Worm (Caenorhabditis elegans): Measurements from ENCODE around the gene col-80.

col-80 gene

ce11 chrII:10704575-10705170 is 2.3 kb upstream of the col-80 start, which contains the start of gene col-39:
Gene col-39 (plus strand): TSS chrII:10704916.
- TF ChIP-seq alr-1 (tag; optimal IDR thresholded peaks at IDR 0.05) (no peak), nhr-77 (tag; optimal IDR thresholded peaks at IDR 0.05) (no peak), mdl-1 (tag; optimal IDR thresholded peaks at IDR 0.05) (no peak), blmp-1 (tag; optimal IDR thresholded peaks at IDR 0.05; ENCODE audit: insufficient read depth) (peak; percentile 51), ama-1 (optimal IDR thresholded peaks at IDR 0.05) (peak; percentile 41), unc-62 (GFP tag; optimal IDR thresholded peaks at IDR 0.05) (no peak), nhr-25 (tag; optimal IDR thresholded peaks at IDR 0.05) (peak; percentile 48)

DNA sequence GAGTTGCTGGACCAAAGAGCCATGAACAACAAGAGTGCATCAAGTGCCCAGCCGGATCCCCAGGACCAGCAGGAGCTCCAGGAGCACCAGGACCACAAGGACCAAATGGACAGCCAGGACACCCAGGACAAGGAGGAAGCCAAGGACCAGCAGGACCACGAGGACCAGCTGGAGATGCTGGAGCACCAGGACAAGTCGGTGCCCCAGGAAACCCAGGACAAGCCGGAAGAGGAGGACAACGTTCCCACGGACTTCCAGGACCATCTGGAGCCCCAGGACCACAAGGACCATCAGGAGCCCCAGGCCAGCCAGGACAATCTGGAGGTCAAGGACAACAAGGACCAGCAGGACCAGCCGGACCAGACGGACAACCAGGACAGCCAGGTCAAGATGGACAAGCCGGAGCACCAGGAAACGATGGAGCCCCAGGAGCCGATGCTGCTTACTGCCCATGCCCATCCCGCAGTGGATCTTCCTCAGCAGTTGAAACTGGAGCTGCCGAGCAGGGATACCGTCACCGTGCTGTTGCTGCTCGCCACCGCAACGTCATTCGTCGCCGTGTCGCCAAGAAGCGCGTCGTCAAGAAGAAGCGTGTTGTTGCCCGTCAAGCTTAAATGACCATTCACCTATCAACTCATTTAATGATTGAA is 1.5 kb upstream of the col-80 start:
- no peak for TF ChIP-seq lin-11 (tag; optimal IDR thresholded peaks at IDR 0.05)
- no peak for TF ChIP-seq nhr-129 (tag; optimal IDR thresholded peaks at IDR 0.05)
- no peak for TF ChIP-seq mdl-1 (tag; optimal IDR thresholded peaks at IDR 0.05)
- TF ChIP-seq sma-9 (GFP tag; optimal IDR thresholded peaks at IDR 0.05) = no peak
- no peak for TF ChIP-seq sma-9 (tag; optimal IDR thresholded peaks at IDR 0.05)
- TF ChIP-seq fos-1 (tag; optimal IDR thresholded peaks at IDR 0.05) = no peak

DNA sequence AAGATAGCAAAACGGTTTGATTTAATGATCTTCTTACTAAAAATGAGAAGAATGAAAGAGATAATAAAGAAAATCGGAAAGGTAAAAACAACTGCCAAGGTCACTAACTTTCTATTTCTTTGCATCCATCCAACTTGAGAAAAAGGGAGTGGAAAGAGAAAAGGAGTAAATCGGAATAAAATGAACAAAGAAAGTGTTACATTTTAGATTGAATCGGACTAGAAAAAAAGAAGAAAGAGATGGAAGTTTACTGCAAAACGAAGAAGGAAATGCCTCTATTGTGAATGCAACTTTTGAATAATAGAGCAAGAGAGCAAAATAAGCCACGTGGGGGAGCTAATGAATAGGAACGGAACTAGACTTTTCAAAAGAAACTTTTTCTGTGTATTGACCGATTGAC is 963 bp upstream of the col-80 start:
- TF ChIP-seq nhr-25 (tag; optimal IDR thresholded peaks at IDR 0.05) (peak; percentile 75), nhr-237 (tag; optimal IDR thresholded peaks at IDR 0.05) (no peak), C34F6.9 (tag; optimal IDR thresholded peaks at IDR 0.05) (no peak), ama-1 (optimal IDR thresholded peaks at IDR 0.05) (no peak), peb-1 (tag; optimal IDR thresholded peaks at IDR 0.05) (no peak), lsy-2 (tag; optimal IDR thresholded peaks at IDR 0.05) (no peak), lin-11 (tag; optimal IDR thresholded peaks at IDR 0.05) (no peak), nhr-129 (tag; optimal IDR thresholded peaks at IDR 0.05) (no peak), F13H6.1 (tag; optimal IDR thresholded peaks at IDR 0.05) (no peak), nhr-12 (tag; optimal IDR thresholded peaks at IDR 0.05) (no peak), skn-1 (tag; optimal IDR thresholded peaks at IDR 0.05) (no peak), nhr-11 (tag; optimal IDR thresholded peaks at IDR 0.05) (no peak), blmp-1 (tag; optimal IDR thresholded peaks at IDR 0.05; ENCODE audit: insufficient read depth) (peak; percentile 94), egl-27 (tag; optimal IDR thresholded peaks at IDR 0.05) (no peak)

- TF ChIP-seq C34F6.9 (tag; optimal IDR thresholded peaks at IDR 0.05) = no peak
- no peak for TF ChIP-seq elt-1 (tag; optimal IDR thresholded peaks at IDR 0.05)
- TF ChIP-seq egl-27 (tag; optimal IDR thresholded peaks at IDR 0.05) = no peak
Measured at ce11 chrII:10707439-10708096, 567 bp downstream of the col-80 start.

DNA sequence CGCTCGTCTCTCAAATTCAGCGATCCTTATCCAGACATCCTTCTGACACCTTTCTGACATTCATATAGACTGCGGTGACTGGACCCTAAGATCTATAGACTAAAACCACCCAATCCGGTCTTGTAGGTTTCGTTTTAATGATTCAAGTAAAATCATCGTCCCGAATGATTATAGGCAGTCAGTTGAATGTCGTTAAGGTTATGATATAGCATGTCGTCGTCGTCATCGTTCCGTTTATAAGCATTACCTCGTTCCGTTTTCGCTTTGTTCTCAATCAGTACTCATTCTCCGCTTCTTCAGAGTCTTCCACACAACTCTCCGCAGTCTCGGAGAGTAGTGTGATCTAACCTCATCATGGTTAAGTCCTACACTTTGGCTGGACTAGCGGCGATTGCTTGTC is 1.7 kb downstream of the col-80 start, which contains the start of gene bli-1:
bli-1 (plus strand) TSS at position 301 of the 400 bp plus-strand sequence.
- TF ChIP-seq sma-3 (GFP tag; optimal IDR thresholded peaks at IDR 0.05) = no peak
- no peak for TF ChIP-seq blmp-1 (tag; optimal IDR thresholded peaks at IDR 0.05; ENCODE audit: insufficient read depth)
- no peak for TF ChIP-seq sma-9 (GFP tag; optimal IDR thresholded peaks at IDR 0.05)
- no peak for TF ChIP-seq sma-9 (tag; optimal IDR thresholded peaks at IDR 0.05)
- TF ChIP-seq mab-5 (tag; optimal IDR thresholded peaks at IDR 0.05) = no peak
- no peak for TF ChIP-seq Y55F3AM.14 (GFP tag; optimal IDR thresholded peaks at IDR 0.05)
- TF ChIP-seq lin-13 (GFP tag; optimal IDR thresholded peaks at IDR 0.05) = no peak
- TF ChIP-seq nhr-11 (tag; optimal IDR thresholded peaks at IDR 0.05) = no peak
- no peak for TF ChIP-seq fos-1 (tag; optimal IDR thresholded peaks at IDR 0.05)
- no peak for TF ChIP-seq ztf-1 (GFP tag; conservative IDR thresholded peaks at IDR 0.05)
- no peak for TF ChIP-seq nhr-10 (tag; optimal IDR thresholded peaks at IDR 0.05)
- TF ChIP-seq gmeb-1 (tag; optimal IDR thresholded peaks at IDR 0.05) = no peak
- TF ChIP-seq nhr-129 (tag; optimal IDR thresholded peaks at IDR 0.05) = no peak
- no peak for TF ChIP-seq ceh-82 (tag; optimal IDR thresholded peaks at IDR 0.05)
- no peak for TF ChIP-seq F13H6.1 (tag; optimal IDR thresholded peaks at IDR 0.05)
- TF ChIP-seq nhr-6 (tag; optimal IDR thresholded peaks at IDR 0.05) = no peak
- no peak for TF ChIP-seq nhr-23 (tag; optimal IDR thresholded peaks at IDR 0.05)
